Fruit fly (Drosophila melanogaster): ENCODE measurements around the gene CG34307.

The CG34307 gene

dm6 chr3R:11887114-11888037 lies 10.0 kb upstream of the CG34307 start, which contains the start of gene mthl5 (continued):
- TF ChIP-seq Eip75B (GFP tag; optimal IDR thresholded peaks at IDR 0.05): peak; percentile 95
- TF ChIP-seq ss (GFP tag; optimal IDR thresholded peaks at IDR 0.05): peak; percentile 82 to 83
- TF ChIP-seq Ets21C (GFP tag; optimal IDR thresholded peaks at IDR 0.05): peak; percentile 94
- peak; percentile 92 for TF ChIP-seq CG6808 (GFP tag; optimal IDR thresholded peaks at IDR 0.05)
- TF ChIP-seq CG16779 (tag; optimal IDR thresholded peaks at IDR 0.05): peak; percentile 90
- TF ChIP-seq CG7368 (GFP tag; optimal IDR thresholded peaks at IDR 0.05): peak; percentile 86
- TF ChIP-seq CG6163 (GFP tag; IDR thresholded peaks at IDR 0.05): peak; percentile 81
- TF ChIP-seq CG11762 (GFP tag; optimal IDR thresholded peaks at IDR 0.05; ENCODE audit: insufficient read depth): peak; percentile 87
- peak; percentile 89 for TF ChIP-seq CG8319 (GFP tag; optimal IDR thresholded peaks at IDR 0.05)
- TF ChIP-seq CG6854 (GFP tag; optimal IDR thresholded peaks at IDR 0.05): peak; percentile 80
- TF ChIP-seq Hr38 (GFP tag; optimal IDR thresholded peaks at IDR 0.05): no peak
- TF ChIP-seq Met (GFP tag; optimal IDR thresholded peaks at IDR 0.05): peak; percentile 95
- peak; percentile 99 for TF ChIP-seq svp (GFP tag)
- peak; percentile 97 for TF ChIP-seq esn (GFP tag; optimal IDR thresholded peaks at IDR 0.05)
- TF ChIP-seq Gug (GFP tag; IDR thresholded peaks at IDR 0.05): peak; percentile 81
- peak; percentile 93 for TF ChIP-seq Sox102F (GFP tag; optimal IDR thresholded peaks at IDR 0.05)
- TF ChIP-seq topi (GFP tag; optimal IDR thresholded peaks at IDR 0.05): peak; percentile 96
- peak; percentile 94 for TF ChIP-seq fd59A (GFP tag; optimal IDR thresholded peaks at IDR 0.05)
- peak; percentile 94 for TF ChIP-seq CG3919 (GFP tag; optimal IDR thresholded peaks at IDR 0.05)
- TF ChIP-seq CG11902 (GFP tag; optimal IDR thresholded peaks at IDR 0.05): peak; percentile 95
- peak; percentile 93 for TF ChIP-seq achi (GFP tag; optimal IDR thresholded peaks at IDR 0.05)
- peak; percentile 96 for TF ChIP-seq Ets96B (tag; optimal IDR thresholded peaks at IDR 0.05)
- TF ChIP-seq CG6792 (GFP tag; optimal IDR thresholded peaks at IDR 0.05): peak; percentile 97
- TF ChIP-seq cyc (GFP tag; optimal IDR thresholded peaks at IDR 0.05): peak; percentile 95
- peak; percentile 95 for TF ChIP-seq CG10631 (GFP tag; optimal IDR thresholded peaks at IDR 0.05)

dm6 chr3R:11888038-11888567 lies 9.3 kb upstream of the CG34307 start:
- peak; percentile 30 for TF ChIP-seq CG11762 (GFP tag; optimal IDR thresholded peaks at IDR 0.05; ENCODE audit: insufficient read depth)
- peak; percentile 73 for TF ChIP-seq Met (GFP tag; optimal IDR thresholded peaks at IDR 0.05)
- TF ChIP-seq CG6854 (GFP tag; optimal IDR thresholded peaks at IDR 0.05): no peak
- peak; percentile 63 for TF ChIP-seq eg (GFP tag; IDR thresholded peaks at IDR 0.05)
- TF ChIP-seq CG6792 (GFP tag; optimal IDR thresholded peaks at IDR 0.05): peak; percentile 24
- TF ChIP-seq salr (GFP tag; optimal IDR thresholded peaks at IDR 0.05): peak in 1 of 2 experiments; percentile 24
- TF ChIP-seq OdsH (GFP tag; optimal IDR thresholded peaks at IDR 0.05): no peak
- TF ChIP-seq Sox102F (GFP tag; optimal IDR thresholded peaks at IDR 0.05): peak; percentile 54
- TF ChIP-seq Hr4 (GFP tag; optimal IDR thresholded peaks at IDR 0.05): peak; percentile 67
- TF ChIP-seq CG3032 (tag; optimal IDR thresholded peaks at IDR 0.05): no peak
- TF ChIP-seq achi (GFP tag; optimal IDR thresholded peaks at IDR 0.05): no peak
- TF ChIP-seq Sox14 (GFP tag; optimal IDR thresholded peaks at IDR 0.05): no peak
- peak; percentile 92 for TF ChIP-seq dsx (GFP tag; optimal IDR thresholded peaks at IDR 0.05; ENCODE audit: poor library complexity, severe bottlenecking)
- TF ChIP-seq Eip75B (GFP tag; optimal IDR thresholded peaks at IDR 0.05): no peak
- TF ChIP-seq Smox (GFP tag; optimal IDR thresholded peaks at IDR 0.05): peak; percentile 59
- TF ChIP-seq CG3919 (GFP tag; optimal IDR thresholded peaks at IDR 0.05): no peak
- TF ChIP-seq CG10669 (GFP tag; optimal IDR thresholded peaks at IDR 0.05): no peak
- TF ChIP-seq CG8632 (GFP tag; optimal IDR thresholded peaks at IDR 0.05): peak; percentile 3
- no peak for TF ChIP-seq CG16779 (tag; optimal IDR thresholded peaks at IDR 0.05)
- TF ChIP-seq Hr39 (GFP tag; optimal IDR thresholded peaks at IDR 0.05): peak; percentile 42
- TF ChIP-seq CG4318 (GFP tag; optimal IDR thresholded peaks at IDR 0.05): no peak
- TF ChIP-seq CG6276 (GFP tag; optimal IDR thresholded peaks at IDR 0.05): no peak
- TF ChIP-seq topi (GFP tag; optimal IDR thresholded peaks at IDR 0.05): peak; percentile 71
- TF ChIP-seq Blimp-1 (GFP tag; optimal IDR thresholded peaks at IDR 0.05): no peak
- TF ChIP-seq CG1621 (tag; optimal IDR thresholded peaks at IDR 0.05): no peak
- no peak for TF ChIP-seq Ets96B (tag; optimal IDR thresholded peaks at IDR 0.05)
- TF ChIP-seq CG11294 (GFP tag; IDR thresholded peaks at IDR 0.05): no peak
- TF ChIP-seq CG6808 (GFP tag; optimal IDR thresholded peaks at IDR 0.05): no peak
- peak; percentile 49 for TF ChIP-seq CG10631 (GFP tag; optimal IDR thresholded peaks at IDR 0.05)
- TF ChIP-seq CG7368 (GFP tag; optimal IDR thresholded peaks at IDR 0.05): peak; percentile 42
- TF ChIP-seq Eip78C (GFP tag): peak; percentile 80
- TF ChIP-seq net (GFP tag; optimal IDR thresholded peaks at IDR 0.05): no peak
- TF ChIP-seq cyc (GFP tag; optimal IDR thresholded peaks at IDR 0.05): peak; percentile 67
- TF ChIP-seq esn (GFP tag; optimal IDR thresholded peaks at IDR 0.05): no peak
- no peak for TF ChIP-seq spab (GFP tag; optimal IDR thresholded peaks at IDR 0.05)
- peak; percentile 61 for TF ChIP-seq CG31627 (GFP tag; optimal IDR thresholded peaks at IDR 0.05)

All from whole organism, prepupa.